ENCODE assay signal across 2 fruit fly cellular contexts in genomic region chr3L:2426407-2426951, dm6.
TF ChIP-seq lines count a peak whose summit lies in the region.

No protein-coding gene starts in this region.

TF ChIP-seq in whole organism, embryonic, 481 proteins besides CTCF, POLR2A, EP300 and RAD21 (continued from another document):
- TF ChIP-seq Stat92E (GFP tag; optimal IDR thresholded peaks at IDR 0.05; lab: Kevin White, UChicago), result no peak
- TF ChIP-seq ara (GFP tag; IDR thresholded peaks at IDR 0.05; lab: Robert Waterston, UW), result peak; percentile 30; the same call in 1 of the 2 replicates
- TF ChIP-seq zfh1 (GFP tag; IDR thresholded peaks at IDR 0.05; lab: Robert Waterston, UW), result no peak
- no peak for TF ChIP-seq CG3847 (GFP tag; IDR thresholded peaks at IDR 0.05; lab: Robert Waterston, UW)

TF ChIP-seq in whole organism, prepupa, 60 proteins besides CTCF, POLR2A, EP300 and RAD21 (continued from another document):
- no peak for TF ChIP-seq Blimp-1 (GFP tag; optimal IDR thresholded peaks at IDR 0.05; lab: Kevin White, UChicago)
- TF ChIP-seq dac (GFP tag; optimal IDR thresholded peaks at IDR 0.05; lab: Kevin White, UChicago), result no peak
- no peak for TF ChIP-seq Sox102F (GFP tag; optimal IDR thresholded peaks at IDR 0.05; lab: Kevin White, UChicago)
- no peak for TF ChIP-seq cyc (GFP tag; optimal IDR thresholded peaks at IDR 0.05; lab: Kevin White, UChicago)
- no peak for TF ChIP-seq CG34406 (GFP tag; optimal IDR thresholded peaks at IDR 0.05; lab: Kevin White, UChicago)
- TF ChIP-seq CG6163 (GFP tag; IDR thresholded peaks at IDR 0.05; lab: Robert Waterston, UW), result 0 out of 3 replicates have a peak, but pooled peaks have one; percentile 35
- peak; percentile 7 for TF ChIP-seq CG10631 (GFP tag; optimal IDR thresholded peaks at IDR 0.05; lab: Kevin White, UChicago)
- no peak for TF ChIP-seq CG8119 (GFP tag; IDR thresholded peaks at IDR 0.05; lab: Robert Waterston, UW)
- TF ChIP-seq ss (GFP tag; optimal IDR thresholded peaks at IDR 0.05; lab: Kevin White, UChicago), result peak; percentile 26 to 56
- no peak for TF ChIP-seq CG4318 (GFP tag; optimal IDR thresholded peaks at IDR 0.05; lab: Kevin White, UChicago)
- TF ChIP-seq eg (GFP tag; IDR thresholded peaks at IDR 0.05; lab: Robert Waterston, UW), result 0 out of 3 replicates have a peak, but pooled peaks have one; percentile 34
- peak; percentile 36; the same call in 1 of the 2 replicates for TF ChIP-seq Gug (GFP tag; IDR thresholded peaks at IDR 0.05; lab: Robert Waterston, UW)
- no peak for TF ChIP-seq Eip93F (GFP tag; optimal IDR thresholded peaks at IDR 0.05; lab: Kevin White, UChicago)
- peak; percentile 1 for TF ChIP-seq pdm3 (GFP tag; optimal IDR thresholded peaks at IDR 0.05; lab: Kevin White, UChicago)
- peak; percentile 20 for TF ChIP-seq CG6792 (GFP tag; optimal IDR thresholded peaks at IDR 0.05; lab: Kevin White, UChicago)
- TF ChIP-seq Ets21C (GFP tag; optimal IDR thresholded peaks at IDR 0.05; lab: Kevin White, UChicago), result no peak
- TF ChIP-seq CG1621 (tag; optimal IDR thresholded peaks at IDR 0.05; lab: Kevin White, UChicago), result peak; percentile 7
- no peak for TF ChIP-seq Lpt (GFP tag; optimal IDR thresholded peaks at IDR 0.05; lab: Kevin White, UChicago)
